Fruit fly (Drosophila melanogaster) whole organism, adult: ENCODE data around the gene mRpS21.

ENCODE experiments used
- CG11617 ChIP-seq: fragments of 200-800 bp; sonication (Bioruptor generic); optimal IDR thresholded peaks from 2 replicates; lab custom pipeline; 2017; ENCODE audit warnings: mild to moderate bottlenecking, missing biosample characterization, missing genetic modification reagents, missing genetic modification characterization
- CG12768 ChIP-seq: fragments of 200-800 bp; sonication (Bioruptor generic); optimal IDR thresholded peaks from 2 replicates; lab custom pipeline; 2017; ENCODE audit warnings: missing biosample characterization, missing genetic modification characterization, mild to moderate bottlenecking, moderate library complexity, missing genetic modification reagents
- CG14711 ChIP-seq: fragments of 200-800 bp; sonication (Bioruptor generic); optimal IDR thresholded peaks from 2 replicates; lab custom pipeline; 2018; ENCODE audit warnings: missing biosample characterization, mild to moderate bottlenecking, missing genetic modification characterization, moderate library complexity
- CG1620 ChIP-seq: fragments of 200-800 bp; sonication (Bioruptor generic); optimal IDR thresholded peaks from 2 replicates; lab custom pipeline; 2016; ENCODE audit warnings: missing biosample characterization, missing genetic modification characterization
- CG33017 ChIP-seq: fragments of 200-800 bp; sonication (Bioruptor generic); optimal IDR thresholded peaks from 2 replicates; lab custom pipeline; 2018; ENCODE audit warnings: missing biosample characterization, mild to moderate bottlenecking, missing genetic modification characterization, moderate library complexity
- CG5204 ChIP-seq: fragments of 200-800 bp; sonication (Bioruptor generic); optimal IDR thresholded peaks from 2 replicates; lab custom pipeline; 2016; ENCODE audit warnings: missing biosample characterization, missing genetic modification characterization
- CG7045 ChIP-seq: fragments of 200-800 bp; sonication (Bioruptor generic); optimal IDR thresholded peaks from 2 replicates; lab custom pipeline; 2017; ENCODE audit warnings: missing biosample characterization, mild to moderate bottlenecking, missing genetic modification characterization
- CG7101 ChIP-seq: fragments of 200-800 bp; sonication (Bioruptor generic); optimal IDR thresholded peaks from 2 replicates; lab custom pipeline; 2018; ENCODE audit warnings: missing biosample characterization, mild to moderate bottlenecking, missing genetic modification characterization, moderate library complexity
- Clk ChIP-seq: fragments of 200-800 bp; sonication (Bioruptor generic); optimal IDR thresholded peaks from 2 replicates; lab custom pipeline; 2017; ENCODE audit warnings: missing biosample characterization, missing genetic modification characterization
- Crg-1 ChIP-seq: fragments of 200-800 bp; sonication (Bioruptor generic); optimal IDR thresholded peaks from 2 replicates; lab custom pipeline; 2016; ENCODE audit warnings: missing biosample characterization, missing genetic modification characterization
- Hr96 ChIP-seq: fragments of 200-800 bp; sonication (Bioruptor generic); optimal IDR thresholded peaks from 2 replicates; lab custom pipeline; 2016; ENCODE audit warnings: missing biosample characterization, missing genetic modification characterization
- Mnt ChIP-seq: fragments of 200-800 bp; sonication (Bioruptor generic); optimal IDR thresholded peaks from 2 replicates; lab custom pipeline; 2016; ENCODE audit warnings: missing biosample characterization, mild to moderate bottlenecking, missing genetic modification characterization
- bab1 ChIP-seq: fragments of 200-800 bp; sonication (Bioruptor generic); optimal IDR thresholded peaks from 3 replicates; lab custom pipeline; 2019; ENCODE audit warnings: missing biosample characterization, mild to moderate bottlenecking, missing genetic modification characterization, moderate library complexity
- cic ChIP-seq: fragments of 200-800 bp; sonication (Bioruptor generic); optimal IDR thresholded peaks from 2 replicates; lab custom pipeline; 2017; ENCODE audit warnings: missing biosample characterization, mild to moderate bottlenecking, missing genetic modification characterization, moderate library complexity
- cnc ChIP-seq, 2 experiments: fragments of >200 bp; optimal IDR thresholded peaks; 2 replicates each; lab custom pipeline; 2017
- kay ChIP-seq: fragments of 200-800 bp; sonication (Bioruptor generic); peaks from one replicate; lab custom pipeline; 2016; ENCODE audit warnings: missing biosample characterization, missing genetic modification characterization, borderline replicate concordance
- ovo ChIP-seq: fragments of 200-800 bp; sonication (Bioruptor generic); optimal IDR thresholded peaks from 2 replicates; lab custom pipeline; 2016; ENCODE audit warnings: missing biosample characterization, missing genetic modification characterization
- pad ChIP-seq: fragments of 200-800 bp; sonication (Bioruptor generic); optimal IDR thresholded peaks from 3 replicates; lab custom pipeline; 2017; ENCODE audit warnings: missing biosample characterization, missing genetic modification characterization, mild to moderate bottlenecking, moderate library complexity, missing genetic modification reagents
- tj ChIP-seq: fragments of 200-800 bp; sonication (Bioruptor generic); optimal IDR thresholded peaks from 3 replicates; lab custom pipeline; 2017; ENCODE audit warnings: missing biosample characterization, mild to moderate bottlenecking, missing genetic modification characterization, moderate library complexity
- toe ChIP-seq: fragments of 200-800 bp; sonication (Bioruptor generic); optimal IDR thresholded peaks from 2 replicates; lab custom pipeline; 2016; ENCODE audit warnings: missing biosample characterization, missing genetic modification characterization

Gene mRpS21

dm6 chr3R:13400902-13401721, 19.5 kb upstream of the mRpS21 start:
- TF ChIP-seq Mnt (GFP tag; lab: Kevin White, UChicago) (no peak), pad (GFP tag; lab: Kevin White, UChicago) (peak; percentile 38), CG7101 (peak; percentile 68), kay (GFP tag; lab: Kevin White, UChicago) (no peak), CG1620 (GFP tag; lab: Kevin White, UChicago) (peak; percentile 27), CG14711 (tag; lab: Kevin White, UChicago) (peak; percentile 63), bab1 (peak; percentile 79), cic (no peak), cnc (optimal IDR thresholded peaks at IDR 0.05; lab: Kevin White, UChicago) (no peak), Crg-1 (peak; percentile 64), CG5204 (GFP tag; lab: Kevin White, UChicago) (peak; percentile 55), Hr96 (GFP tag; lab: Kevin White, UChicago) (peak; percentile 37), CG33017 (tag; lab: Kevin White, UChicago) (peak; percentile 5), Clk (no peak), CG11617 (GFP tag; lab: Kevin White, UChicago) (peak; percentile 71), CG7045 (GFP tag; lab: Kevin White, UChicago) (peak; percentile 55), toe (no peak), CG12768 (no peak), ovo (GFP tag; lab: Kevin White, UChicago) (peak; percentile 55), tj (GFP tag; lab: Kevin White, UChicago) (peak; percentile 71)

- TF ChIP-seq CG11617 (GFP tag; lab: Kevin White, UChicago), result no peak
- TF ChIP-seq Hr96 (GFP tag; lab: Kevin White, UChicago), result no peak
- TF ChIP-seq Clk, result no peak
- no peak for TF ChIP-seq cic
- TF ChIP-seq CG5204 (GFP tag; lab: Kevin White, UChicago), result no peak
- TF ChIP-seq CG12768, result no peak
- TF ChIP-seq bab1, result no peak
- no peak for TF ChIP-seq tj (GFP tag; lab: Kevin White, UChicago)
- no peak for TF ChIP-seq cnc (optimal IDR thresholded peaks at IDR 0.05; lab: Kevin White, UChicago)
- TF ChIP-seq CG7045 (GFP tag; lab: Kevin White, UChicago), result no peak
- no peak for TF ChIP-seq toe
- no peak for TF ChIP-seq CG33017 (tag; lab: Kevin White, UChicago)
- TF ChIP-seq CG1620 (GFP tag; lab: Kevin White, UChicago), result no peak
- TF ChIP-seq CG7101, result no peak
- TF ChIP-seq ovo (GFP tag; lab: Kevin White, UChicago), result no peak
- TF ChIP-seq kay (GFP tag; lab: Kevin White, UChicago), result no peak
- no peak for TF ChIP-seq Mnt (GFP tag; lab: Kevin White, UChicago)
- TF ChIP-seq pad (GFP tag; lab: Kevin White, UChicago), result no peak
Observed at dm6 chr3R:13397535-13397934, 15.9 kb upstream of the mRpS21 start, which contains the start of gene CG14377. TSS of gene CG14377 (plus strand) at chr3R:13397835.

dm6 chr3R:13397040-13397439, 15.4 kb upstream of the mRpS21 start, which contains the start of gene CG14374:
TSS of gene CG14374 (minus strand) at chr3R:13397140.
- TF ChIP-seq CG14711 (tag; lab: Kevin White, UChicago), result no peak
- no peak for TF ChIP-seq ovo (GFP tag; lab: Kevin White, UChicago)
- TF ChIP-seq bab1, result no peak
- TF ChIP-seq tj (GFP tag; lab: Kevin White, UChicago), result no peak
- no peak for TF ChIP-seq cnc (optimal IDR thresholded peaks at IDR 0.05; lab: Kevin White, UChicago)
- no peak for TF ChIP-seq CG11617 (GFP tag; lab: Kevin White, UChicago)
- TF ChIP-seq Clk, result no peak
- TF ChIP-seq CG1620 (GFP tag; lab: Kevin White, UChicago), result no peak
- TF ChIP-seq cic, result no peak
- TF ChIP-seq Mnt (GFP tag; lab: Kevin White, UChicago), result no peak
- TF ChIP-seq toe, result no peak
- TF ChIP-seq pad (GFP tag; lab: Kevin White, UChicago), result no peak
- no peak for TF ChIP-seq kay (GFP tag; lab: Kevin White, UChicago)
- no peak for TF ChIP-seq CG7101
- no peak for TF ChIP-seq Hr96 (GFP tag; lab: Kevin White, UChicago)

- no peak for TF ChIP-seq kay (GFP tag; lab: Kevin White, UChicago)
Observed at dm6 chr3R:13395133-13395532, 13.5 kb upstream of the mRpS21 start, which contains the start of gene CCHa2. TSS of gene CCHa2 (minus strand) at chr3R:13395197.

dm6 chr3R:13393009-13393408, 11.4 kb upstream of the mRpS21 start:
- no peak for TF ChIP-seq tj (GFP tag; lab: Kevin White, UChicago)
- TF ChIP-seq CG14711 (tag; lab: Kevin White, UChicago), result no peak
- no peak for TF ChIP-seq CG7101
- no peak for TF ChIP-seq Mnt (GFP tag; lab: Kevin White, UChicago)
- no peak for TF ChIP-seq CG12768
- TF ChIP-seq toe, result no peak
- TF ChIP-seq cic, result no peak
- no peak for TF ChIP-seq CG7045 (GFP tag; lab: Kevin White, UChicago)

- TF ChIP-seq CG11617 (GFP tag; lab: Kevin White, UChicago), result no peak
- no peak for TF ChIP-seq Mnt (GFP tag; lab: Kevin White, UChicago)
- TF ChIP-seq CG1620 (GFP tag; lab: Kevin White, UChicago), result no peak
- no peak for TF ChIP-seq CG33017 (tag; lab: Kevin White, UChicago)
- no peak for TF ChIP-seq bab1
- no peak for TF ChIP-seq cnc (optimal IDR thresholded peaks at IDR 0.05; lab: Kevin White, UChicago)
- no peak for TF ChIP-seq toe
- TF ChIP-seq ovo (GFP tag; lab: Kevin White, UChicago), result no peak
Observed at dm6 chr3R:13390490-13390889, 8.9 kb upstream of the mRpS21 start.
